Worm (Caenorhabditis elegans) whole organism, L1 larva: ENCODE data around the gene frpr-21.
A peak's percentile ranks its signal among the peaks of the same experiment; 100 is the strongest.
"Not testable (repeated sequence)": the region's sequence is repeated elsewhere in the genome, so short reads cannot be mapped to it uniquely, and the experiment has no call there.

Experiments
- C16A3.4 ChIP-seq: fragments of 150-350 bp; optimal IDR thresholded peaks from 2 replicates; lab custom pipeline; 2014; ENCODE audit warnings: missing biosample characterization, missing genetic modification characterization
- C34B4.2 ChIP-seq: sonication (generic microtip); optimal IDR thresholded peaks from 2 replicates; lab custom pipeline; 2017; ENCODE audit warnings: mild to moderate bottlenecking, missing genetic modification characterization, missing compliant biosample characterization
- F16B12.6 ChIP-seq: fragments of 150-350 bp; optimal IDR thresholded peaks from 2 replicates; lab custom pipeline; 2014; ENCODE audit warnings: missing biosample characterization, missing genetic modification characterization
- blmp-1 ChIP-seq: fragments of 150-350 bp; optimal IDR thresholded peaks from 2 replicates; lab custom pipeline; 2014; ENCODE audit warnings: missing biosample characterization, missing genetic modification characterization
- ceh-63 ChIP-seq: fragments of 200-800 bp; sonication (Bioruptor generic); optimal IDR thresholded peaks from 2 replicates; lab custom pipeline; 2018; ENCODE audit warnings: mild to moderate bottlenecking, missing genetic modification characterization, missing compliant biosample characterization
- ceh-82 ChIP-seq, 3 experiments: fragments of 150-350 bp in 1 of 3; sonication (generic microtip) in 2 of 3; optimal IDR thresholded peaks; 2 replicates each; lab custom pipeline; 2014 to 2017; ENCODE audit warnings: missing biosample characterization in 3 of 3, missing genetic modification characterization in 3 of 3
- ces-1 ChIP-seq: fragments of 150-350 bp; optimal IDR thresholded peaks from 2 replicates; lab custom pipeline; 2014; ENCODE audit warnings: missing biosample characterization, missing genetic modification reagents, missing genetic modification characterization
- dsc-1 ChIP-seq: sonication (generic microtip); optimal IDR thresholded peaks from 2 replicates; lab custom pipeline; 2016; ENCODE audit warnings: mild to moderate bottlenecking, missing genetic modification characterization, missing compliant biosample characterization
- efl-1 ChIP-seq, 4 experiments: fragments of 150-350 bp; optimal IDR thresholded peaks in 3 of 4; peaks in 1 of 4; 1 replicate in 1 of 4; 2 replicates in 3 of 4; lab custom pipeline; 2014; ENCODE audit warnings: missing biosample characterization in 2 of 4, missing genetic modification characterization in 2 of 4, missing genetic modification reagents in 2 of 4
- egl-27 ChIP-seq, 2 experiments: fragments of 150-350 bp in 1 of 2; sonication (generic microtip); optimal IDR thresholded peaks; 3 replicates each; lab custom pipeline; 2017 to 2018; ENCODE audit warnings: missing biosample characterization in 2 of 2, missing genetic modification characterization in 2 of 2, missing genetic modification reagents in 2 of 2
- elt-2 ChIP-seq: sonication (generic microtip); optimal IDR thresholded peaks from 2 replicates; lab custom pipeline; 2016; ENCODE audit warnings: missing genetic modification characterization, mild to moderate bottlenecking, inconsistent platforms, missing compliant biosample characterization, missing genetic modification reagents
- fkh-10 ChIP-seq: sonication (generic microtip); optimal IDR thresholded peaks from 2 replicates; lab custom pipeline; 2017; ENCODE audit warnings: missing biosample characterization, missing genetic modification reagents, missing genetic modification characterization
- fkh-4 ChIP-seq: sonication (generic microtip); optimal IDR thresholded peaks from 2 replicates; lab custom pipeline; 2016; ENCODE audit warnings: missing compliant biosample characterization, missing genetic modification characterization, borderline replicate concordance
- fos-1 ChIP-seq: fragments of 150-350 bp; optimal IDR thresholded peaks from 2 replicates; lab custom pipeline; 2014; ENCODE audit warnings: missing biosample characterization, missing genetic modification characterization
- irx-1 ChIP-seq: sonication (generic microtip); optimal IDR thresholded peaks from 2 replicates; lab custom pipeline; 2016; ENCODE audit warnings: missing genetic modification characterization, missing compliant biosample characterization
- isw-1 ChIP-seq: fragments of 200-800 bp; sonication (Bioruptor generic); IDR thresholded peaks from 2 replicates; pipeline ENCODE4 v1.3.6; 2022; ENCODE audit warnings: missing genetic modification characterization, missing compliant biosample characterization
- lin-14 ChIP-seq: fragments of 200-800 bp; sonication (Bioruptor generic); optimal IDR thresholded peaks from 2 replicates; lab custom pipeline; 2018; ENCODE audit warnings: mild to moderate bottlenecking, missing genetic modification characterization, moderate library complexity, missing compliant biosample characterization
- lin-35 ChIP-seq, 2 experiments: fragments of 150-350 bp; optimal IDR thresholded peaks; 2 replicates each; lab custom pipeline; 2014; ENCODE audit warnings: missing biosample characterization in 2 of 2, missing genetic modification characterization in 2 of 2, missing genetic modification reagents in 2 of 2
- lin-39 ChIP-seq: fragments of 150-350 bp; optimal IDR thresholded peaks from 2 replicates; lab custom pipeline; 2014; ENCODE audit warnings: missing biosample characterization, missing genetic modification reagents, missing genetic modification characterization
- lsy-2 ChIP-seq, 2 experiments: fragments of 150-350 bp; optimal IDR thresholded peaks; 2 replicates each; lab custom pipeline; 2014; ENCODE audit warnings: missing biosample characterization in 2 of 2, missing genetic modification characterization in 2 of 2
- mdl-1 ChIP-seq, 2 experiments: fragments of 150-350 bp; optimal IDR thresholded peaks; 2 replicates each; lab custom pipeline; 2014 to 2017; ENCODE audit warnings: missing biosample characterization in 2 of 2, missing genetic modification characterization in 2 of 2, inconsistent platforms in 1 of 2
- mep-1 ChIP-seq: fragments of 150-350 bp; optimal IDR thresholded peaks from 2 replicates; lab custom pipeline; 2014; ENCODE audit warnings: missing biosample characterization, missing genetic modification characterization
- nhr-12 ChIP-seq: sonication (generic microtip); optimal IDR thresholded peaks from 2 replicates; lab custom pipeline; 2017; ENCODE audit warnings: missing biosample characterization, missing genetic modification characterization
- nhr-19 ChIP-seq: fragments of 200-800 bp; sonication (Bioruptor generic); conservative IDR thresholded peaks from 2 replicates; pipeline ENCODE4 v1.3.6; 2022; ENCODE audit warnings: missing genetic modification characterization, missing compliant biosample characterization
- nhr-20 ChIP-seq: sonication (generic microtip); optimal IDR thresholded peaks from 2 replicates; lab custom pipeline; 2016; ENCODE audit warnings: mild to moderate bottlenecking, missing genetic modification characterization, missing compliant biosample characterization
- nhr-71 ChIP-seq: sonication (generic microtip); optimal IDR thresholded peaks from 2 replicates; lab custom pipeline; 2016; ENCODE audit warnings: mild to moderate bottlenecking, missing genetic modification characterization, moderate library complexity, missing compliant biosample characterization
- nhr-76 ChIP-seq: sonication (generic microtip); optimal IDR thresholded peaks from 2 replicates; lab custom pipeline; 2017; ENCODE audit warnings: missing biosample characterization, missing genetic modification characterization
- nhr-77 ChIP-seq: fragments of 150-350 bp; optimal IDR thresholded peaks from 2 replicates; lab custom pipeline; 2014; ENCODE audit warnings: missing biosample characterization, missing genetic modification characterization
- pag-3 ChIP-seq: sonication (generic microtip); optimal IDR thresholded peaks from 2 replicates; lab custom pipeline; 2017; ENCODE audit warnings: missing genetic modification characterization, mild to moderate bottlenecking, missing compliant biosample characterization, antibody characterized with exemption, borderline replicate concordance; ENCODE audit not compliant: insufficient read depth
- rnt-1 ChIP-seq: sonication (generic microtip); optimal IDR thresholded peaks from 2 replicates; lab custom pipeline; 2016; ENCODE audit warnings: mild to moderate bottlenecking, missing genetic modification characterization, moderate library complexity, missing compliant biosample characterization
- skn-1 ChIP-seq: fragments of 150-350 bp; optimal IDR thresholded peaks from 2 replicates; lab custom pipeline; 2014; ENCODE audit warnings: missing biosample characterization, missing genetic modification characterization
- sox-4 ChIP-seq: sonication (generic microtip); optimal IDR thresholded peaks from 2 replicates; lab custom pipeline; 2016; ENCODE audit warnings: missing genetic modification characterization, missing compliant biosample characterization
- sup-37 ChIP-seq: fragments of 200-800 bp; sonication (Bioruptor generic); optimal IDR thresholded peaks from 2 replicates; lab custom pipeline; 2018; ENCODE audit warnings: mild to moderate bottlenecking, missing genetic modification characterization, missing compliant biosample characterization
- xbp-1 ChIP-seq: sonication (generic microtip); optimal IDR thresholded peaks from 2 replicates; lab custom pipeline; 2016; ENCODE audit warnings: missing genetic modification characterization, missing compliant biosample characterization
- ztf-4 ChIP-seq: fragments of 150-350 bp; optimal IDR thresholded peaks from 2 replicates; lab custom pipeline; 2014; ENCODE audit warnings: missing biosample characterization, missing genetic modification characterization

The frpr-21 gene

ce11 chrII:10445738-10446137 lies 23.9 kb upstream of the frpr-21 start (continued):
- TF ChIP-seq fos-1 (tag; lab: Kevin White, UChicago) (no peak), ces-1 (GFP tag; lab: Kevin White, UChicago) (no peak), C34B4.2 (no peak), nhr-77 (tag; lab: Kevin White, UChicago) (no peak)

- TF ChIP-seq efl-1 (optimal IDR thresholded peaks at IDR 0.05; lab: Kevin White, UChicago), result peak in 1 of 2 experiments; percentile 12
- TF ChIP-seq efl-1 (GFP tag; optimal IDR thresholded peaks at IDR 0.05 in 1 of 2; lab: Kevin White, UChicago), result no peak
- peak; percentile 61 for TF ChIP-seq nhr-71
- peak; percentile 64 for TF ChIP-seq lin-14
- TF ChIP-seq rnt-1 (tag; lab: Kevin White, UChicago), result peak; percentile 65
- TF ChIP-seq lsy-2 (tag; optimal IDR thresholded peaks at IDR 0.05; lab: Kevin White, UChicago), result peak; percentile 49 to 51
- TF ChIP-seq fkh-4 (tag; lab: Kevin White, UChicago), result no peak
- no peak for TF ChIP-seq ceh-63 (GFP tag; lab: Kevin White, UChicago)
- peak; percentile 76 for TF ChIP-seq F16B12.6 (tag; lab: Kevin White, UChicago)
- TF ChIP-seq dsc-1 (tag; lab: Kevin White, UChicago), result no peak
- TF ChIP-seq nhr-76 (tag; lab: Kevin White, UChicago), result no peak
- TF ChIP-seq blmp-1 (tag; lab: Kevin White, UChicago), result no peak
- TF ChIP-seq isw-1 (GFP tag; lab: Robert Waterston, UW), result no peak
- TF ChIP-seq skn-1 (tag; lab: Kevin White, UChicago), result peak; percentile 5
- no peak for TF ChIP-seq mep-1
- TF ChIP-seq nhr-19 (GFP tag; lab: Robert Waterston, UW), result peak; percentile 40
- TF ChIP-seq C16A3.4 (tag; lab: Kevin White, UChicago), result peak; percentile 1
- TF ChIP-seq nhr-12 (tag; lab: Kevin White, UChicago), result no peak
- TF ChIP-seq mdl-1 (tag; optimal IDR thresholded peaks at IDR 0.05; lab: Kevin White, UChicago), result peak in 1 of 2 experiments; percentile 2
Measured at ce11 chrII:10444971-10445707, 23.3 kb upstream of the frpr-21 start.

- TF ChIP-seq ztf-4 (tag; lab: Kevin White, UChicago) (no peak), elt-2 (tag; lab: Kevin White, UChicago) (peak; percentile 59), lin-35 (GFP tag; optimal IDR thresholded peaks at IDR 0.05; lab: Kevin White, UChicago) (peak in 1 of 2 experiments; percentile 32), fkh-10 (GFP tag; lab: Kevin White, UChicago) (no peak), nhr-20 (no peak)
Measured at ce11 chrII:10443898-10444297, 22.1 kb upstream of the frpr-21 start.

ce11 chrII:10442846-10443245 lies 21.0 kb upstream of the frpr-21 start, which contains the start of gene ZK673.1:
TSS of gene ZK673.1 (plus strand) at chrII:10443146.
- not testable (repeated sequence) for TF ChIP-seq sox-4 (tag; lab: Kevin White, UChicago); skn-1 (tag; lab: Kevin White, UChicago); sup-37 (GFP tag; lab: Kevin White, UChicago)

ce11 chrII:10439976-10440375 lies 18.1 kb upstream of the frpr-21 start, which contains the start of gene E04D5.4:
TSS of gene E04D5.4 (plus strand) at chrII:10440276.
- TF ChIP-seq xbp-1 (tag; lab: Kevin White, UChicago) (no peak), efl-1 (optimal IDR thresholded peaks at IDR 0.05; lab: Kevin White, UChicago) (no peak), efl-1 (GFP tag; optimal IDR thresholded peaks at IDR 0.05 in 1 of 2; lab: Kevin White, UChicago) (peak in 1 of 2 experiments; percentile 83)
- TF ChIP-seq, all 84 proteins: peak for 1

- no peak for TF ChIP-seq ceh-82 (tag; optimal IDR thresholded peaks at IDR 0.05; lab: Kevin White, UChicago)
- TF ChIP-seq egl-27 (tag; optimal IDR thresholded peaks at IDR 0.05; lab: Kevin White, UChicago), result no peak
- no peak for TF ChIP-seq irx-1
- no peak for TF ChIP-seq nhr-77 (tag; lab: Kevin White, UChicago)
- no peak for TF ChIP-seq pag-3 (tag; lab: Kevin White, UChicago)
- TF ChIP-seq lin-39 (tag; lab: Kevin White, UChicago), result no peak
- no peak for TF ChIP-seq ztf-4 (tag; lab: Kevin White, UChicago)
Measured at ce11 chrII:10437840-10438239, 16.0 kb upstream of the frpr-21 start.
